Worm (Caenorhabditis elegans): Measurements from ENCODE around the gene pmk-1.

The pmk-1 gene

ce11 chrIV:8105083-8105482, 43.5 kb upstream of the pmk-1 start:
- TF ChIP-seq snpc-1.3 (tag; optimal IDR thresholded peaks at IDR 0.05; ENCODE audit: insufficient read depth) (no peak), F39B2.1 (GFP tag; IDR thresholded peaks at IDR 0.05) (no peak), lag-1 (GFP tag; IDR thresholded peaks at IDR 0.05) (no peak), chd-7 (tag; optimal IDR thresholded peaks at IDR 0.05) (no peak), ceh-58 (GFP tag; IDR thresholded peaks at IDR 0.05) (no peak), lin-26 (GFP tag; IDR thresholded peaks at IDR 0.05) (no peak), mes-4 (tag; optimal IDR thresholded peaks at IDR 0.05) (no peak), dpff-1 (tag; optimal IDR thresholded peaks at IDR 0.05) (no peak), ztf-22 (GFP tag; optimal IDR thresholded peaks at IDR 0.05) (no peak), dox-1 (GFP tag; IDR thresholded peaks at IDR 0.05) (no peak), zim-3 (tag; optimal IDR thresholded peaks at IDR 0.05) (no peak), Y95B8A.8 (GFP tag; IDR thresholded peaks at IDR 0.05) (no peak), ceh-79 (tag; optimal IDR thresholded peaks at IDR 0.05) (no peak), ama-1 (optimal IDR thresholded peaks at IDR 0.05) (no peak), ama-1 (GFP tag; optimal IDR thresholded peaks at IDR 0.05) (no peak), rcor-1 (GFP tag; IDR thresholded peaks at IDR 0.05) (no peak), aptf-2 (GFP tag; conservative IDR thresholded peaks at IDR 0.05) (no peak), akir-1 (GFP tag; optimal IDR thresholded peaks at IDR 0.05) (no peak), T26A5.8 (tag; optimal IDR thresholded peaks at IDR 0.05) (no peak)

ce11 chrIV:8107502-8107901, 41.1 kb upstream of the pmk-1 start, which contains the start of gene rabs-5:
TSS of gene rabs-5 (minus strand) at chrIV:8107602.
- peak; percentile 4 for TF ChIP-seq F49E8.2 (tag; optimal IDR thresholded peaks at IDR 0.05; ENCODE audit: insufficient read depth)
- TF ChIP-seq nhr-179 (tag; optimal IDR thresholded peaks at IDR 0.05), result no peak
- no peak for TF ChIP-seq T07F8.4 (tag; optimal IDR thresholded peaks at IDR 0.05)

- TF ChIP-seq rcor-1 (GFP tag; IDR thresholded peaks at IDR 0.05), result 0 out of 2 replicates have a peak, but pooled peaks have one; percentile 17
- no peak for TF ChIP-seq sea-2 (GFP tag; IDR thresholded peaks at IDR 0.05)
- 0 out of 2 replicates have a peak, but pooled peaks have one; percentile 30 for TF ChIP-seq Y53G8AR.9 (GFP tag; conservative IDR thresholded peaks at IDR 0.05)
- TF ChIP-seq sptf-2 (GFP tag; optimal IDR thresholded peaks at IDR 0.05), result no peak
- no peak for TF ChIP-seq lin-35 (GFP tag; optimal IDR thresholded peaks at IDR 0.05)
- peak; percentile 98 for TF ChIP-seq hmg-1.2 (GFP tag; IDR thresholded peaks at IDR 0.05)
- no peak for TF ChIP-seq egl-18 (GFP tag; IDR thresholded peaks at IDR 0.05)
- peak in 1 of 2 experiments; percentile 12 for TF ChIP-seq let-607 (tag; optimal IDR thresholded peaks at IDR 0.05)
- TF ChIP-seq snpc-1.3 (tag; optimal IDR thresholded peaks at IDR 0.05; ENCODE audit: insufficient read depth), result no peak
- TF ChIP-seq nhr-80 (tag; optimal IDR thresholded peaks at IDR 0.05), result peak; percentile 12
- peak; percentile 35; the same call in 1 of the 2 replicates for TF ChIP-seq madf-6 (GFP tag; IDR thresholded peaks at IDR 0.05)
- no peak for TF ChIP-seq ztf-25 (GFP tag; IDR thresholded peaks at IDR 0.05)
- peak; percentile 30 for TF ChIP-seq attf-5 (GFP tag; optimal IDR thresholded peaks at IDR 0.05)
- 0 out of 2 replicates have a peak, but pooled peaks have one; percentile 43 for TF ChIP-seq ekl-4 (GFP tag; IDR thresholded peaks at IDR 0.05)
Measured at ce11 chrIV:8112187-8112586, 36.4 kb upstream of the pmk-1 start, which contains the start of gene Y42H9AR.4. TSS of gene Y42H9AR.4 (minus strand) at chrIV:8112218.

- TF ChIP-seq K11D2.4 (GFP tag; IDR thresholded peaks at IDR 0.05), result no peak
- TF ChIP-seq B0019.2 (GFP tag; conservative IDR thresholded peaks at IDR 0.05), result no peak
- TF ChIP-seq Y56A3A.18 (GFP tag; IDR thresholded peaks at IDR 0.05), result no peak
- TF ChIP-seq xnd-1 (tag; optimal IDR thresholded peaks at IDR 0.05), result no peak
- TF ChIP-seq snpc-1.1 (tag; optimal IDR thresholded peaks at IDR 0.05; ENCODE audit: insufficient read depth), result no peak
- TF ChIP-seq hrde-1 (tag; optimal IDR thresholded peaks at IDR 0.05; ENCODE audit: borderline replicate concordance), result no peak
- TF ChIP-seq pbrm-1 (GFP tag; IDR thresholded peaks at IDR 0.05), result no peak
- no peak for TF ChIP-seq F33H1.4 (GFP tag; IDR thresholded peaks at IDR 0.05)
Measured at ce11 chrIV:8112646-8113045, 35.9 kb upstream of the pmk-1 start.

Data from whole organism, young adult.